Worm (Caenorhabditis elegans) whole organism, midembryonic: ENCODE data around the gene oac-10.

ENCODE experiments used
- cog-1 ChIP-seq: sonication (generic microtip); optimal IDR thresholded peaks from 2 replicates; lab custom pipeline; 2016; ENCODE audit warnings: missing genetic modification characterization, missing compliant biosample characterization
- flt-1 ChIP-seq: fragments of 200-800 bp; sonication (Bioruptor generic); IDR thresholded peaks from 2 replicates; pipeline ENCODE4 v1.3.6; 2022; ENCODE audit warnings: missing genetic modification characterization, missing compliant biosample characterization
- med-1 ChIP-seq: sonication (generic microtip); optimal IDR thresholded peaks from 2 replicates; lab custom pipeline; 2017; ENCODE audit warnings: missing genetic modification characterization, mild to moderate bottlenecking, missing compliant biosample characterization, antibody characterized with exemption, missing genetic modification reagents; ENCODE audit not compliant: insufficient read depth
- ztf-29 ChIP-seq: fragments of 200-800 bp; sonication (Bioruptor generic); IDR thresholded peaks from 2 replicates; pipeline ENCODE4 v1.3.6; 2022; ENCODE audit warnings: missing genetic modification reagents, missing genetic modification characterization, missing compliant biosample characterization

DNA sequence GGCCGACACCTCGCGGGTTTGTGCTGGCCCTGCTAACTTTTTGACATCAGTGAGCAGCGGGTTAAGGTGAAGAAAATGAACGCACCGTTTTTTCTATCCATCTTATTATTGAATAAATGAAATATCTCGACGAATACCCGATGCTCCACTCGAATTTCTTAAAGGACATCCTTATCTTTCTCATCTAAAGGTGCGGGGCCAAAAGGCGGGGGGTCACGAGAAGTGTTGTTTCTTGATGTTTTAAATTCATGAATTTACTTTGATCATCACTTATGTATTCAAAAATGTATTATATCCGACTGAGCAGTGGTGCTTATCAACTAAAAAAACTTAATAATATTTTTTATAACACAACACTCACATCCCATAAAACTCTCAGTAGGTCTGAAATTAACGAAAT lies 5.0 kb upstream of the oac-10 start, which contains the start of gene nhr-261:
- no peak for TF ChIP-seq flt-1 (GFP tag; lab: Robert Waterston, UW)
- no peak for TF ChIP-seq cog-1 (tag; lab: Kevin White, UChicago)
- TF ChIP-seq med-1 (GFP tag; lab: Kevin White, UChicago) = no peak
- no peak for TF ChIP-seq ztf-29 (GFP tag; lab: Robert Waterston, UW)
